Worm (Caenorhabditis elegans): Measurements from ENCODE around the gene C27C12.4.

ce11 chrX:14853712-14854217 lies at the start of gene C27C12.4, which contains the start of gene C27C12.1:
- peak; percentile 55 for TF ChIP-seq lin-13 (tag; optimal IDR thresholded peaks at IDR 0.05)
- TF ChIP-seq mep-1 (tag; optimal IDR thresholded peaks at IDR 0.05): peak; percentile 73
- no peak for TF ChIP-seq zip-8 (tag; optimal IDR thresholded peaks at IDR 0.05)
- TF ChIP-seq sptf-1 (tag; optimal IDR thresholded peaks at IDR 0.05): no peak
- peak; percentile 35 for TF ChIP-seq unc-62 (GFP tag; optimal IDR thresholded peaks at IDR 0.05)
- TF ChIP-seq nhr-28 (tag; optimal IDR thresholded peaks at IDR 0.05): no peak
- TF ChIP-seq nhr-12 (tag; optimal IDR thresholded peaks at IDR 0.05): no peak
- no peak for TF ChIP-seq sem-2 (GFP tag; optimal IDR thresholded peaks at IDR 0.05)
- TF ChIP-seq pha-4 (tag; optimal IDR thresholded peaks at IDR 0.05): peak; percentile 86
- no peak for TF ChIP-seq elt-3 (tag; optimal IDR thresholded peaks at IDR 0.05)
- peak; percentile 64 for TF ChIP-seq lsy-2 (tag; optimal IDR thresholded peaks at IDR 0.05)
- TF ChIP-seq elt-1 (tag; optimal IDR thresholded peaks at IDR 0.05; ENCODE audit: borderline replicate concordance, insufficient read depth): no peak
- TF ChIP-seq snpc-4 (tag; optimal IDR thresholded peaks at IDR 0.05): no peak
